Fruit fly (Drosophila melanogaster): ENCODE measurements around the gene CG9592.
A peak's percentile ranks its signal among the peaks of the same experiment; 100 is the strongest.

Gene CG9592

dm6 chr3L:14537435-14537991, 19.9 kb downstream of the CG9592 start, which contains the start of gene Mpcp2 (continued):
- peak; percentile 3 for TF ChIP-seq psq (GFP tag; optimal IDR thresholded peaks at IDR 0.05)
- peak; percentile 34 for TF ChIP-seq h (GFP tag; optimal IDR thresholded peaks at IDR 0.05)
- TF ChIP-seq Dfd (GFP tag; optimal IDR thresholded peaks at IDR 0.05), result no peak
- TF ChIP-seq woc (GFP tag; optimal IDR thresholded peaks at IDR 0.05), result no peak
- TF ChIP-seq Jra (GFP tag; optimal IDR thresholded peaks at IDR 0.05), result no peak
- TF ChIP-seq sv (GFP tag; optimal IDR thresholded peaks at IDR 0.05), result no peak
- no peak for TF ChIP-seq br (GFP tag; optimal IDR thresholded peaks at IDR 0.05)
- TF ChIP-seq dl (GFP tag; optimal IDR thresholded peaks at IDR 0.05; ENCODE audit: insufficient read depth in 1 of 2, partially characterized antibody in 2 of 2), result no peak
- TF ChIP-seq Hr78 (GFP tag; optimal IDR thresholded peaks at IDR 0.05), result no peak

dm6 chr3L:14543971-14544655, 26.5 kb downstream of the CG9592 start:
- TF ChIP-seq woc (GFP tag; optimal IDR thresholded peaks at IDR 0.05) (peak; percentile 27), sv (GFP tag; optimal IDR thresholded peaks at IDR 0.05) (no peak), Vsx2 (GFP tag; optimal IDR thresholded peaks at IDR 0.05; ENCODE audit: partially characterized antibody) (no peak), Myc (optimal IDR thresholded peaks at IDR 0.05) (no peak), HLH106 (tag; optimal IDR thresholded peaks at IDR 0.05) (no peak), Mio (GFP tag; optimal IDR thresholded peaks at IDR 0.05) (peak; percentile 39), GATAd (GFP tag; optimal IDR thresholded peaks at IDR 0.05) (no peak), Hr78 (GFP tag; optimal IDR thresholded peaks at IDR 0.05) (no peak), br (GFP tag; optimal IDR thresholded peaks at IDR 0.05) (peak; percentile 44), h (GFP tag; optimal IDR thresholded peaks at IDR 0.05) (peak; percentile 61), foxo (GFP tag; optimal IDR thresholded peaks at IDR 0.05) (peak in 1 of 2 experiments; percentile 37), dmrt93B (GFP tag; optimal IDR thresholded peaks at IDR 0.05) (no peak), OdsH (GFP tag; optimal IDR thresholded peaks at IDR 0.05) (peak; percentile 43), Jra (GFP tag; optimal IDR thresholded peaks at IDR 0.05) (no peak), Dfd (GFP tag; optimal IDR thresholded peaks at IDR 0.05) (no peak), jim (GFP tag; optimal IDR thresholded peaks at IDR 0.05) (peak; percentile 22), ey (GFP tag; optimal IDR thresholded peaks at IDR 0.05) (no peak), Abd-B (GFP tag; optimal IDR thresholded peaks at IDR 0.05) (no peak), Rel (GFP tag; optimal IDR thresholded peaks at IDR 0.05) (no peak), Rel (tag; optimal IDR thresholded peaks at IDR 0.05) (peak; percentile 84), Hnf4 (GFP tag; optimal IDR thresholded peaks at IDR 0.05) (peak; percentile 35), rgr (GFP tag; optimal IDR thresholded peaks at IDR 0.05) (peak; percentile 47), fru (GFP tag; optimal IDR thresholded peaks at IDR 0.05) (peak; percentile 22), Sp1 (GFP tag; optimal IDR thresholded peaks at IDR 0.05) (peak; percentile 12), Hr83 (GFP tag; optimal IDR thresholded peaks at IDR 0.05; ENCODE audit: poor library complexity, severe bottlenecking) (peak; percentile 74)

- TF ChIP-seq Vsx2 (GFP tag; optimal IDR thresholded peaks at IDR 0.05; ENCODE audit: partially characterized antibody) (no peak), Dif (GFP tag; optimal IDR thresholded peaks at IDR 0.05; ENCODE audit: partially characterized antibody) (no peak), dmrt93B (GFP tag; optimal IDR thresholded peaks at IDR 0.05) (peak; percentile 19), psq (GFP tag; optimal IDR thresholded peaks at IDR 0.05) (peak; percentile 9), foxo (GFP tag; optimal IDR thresholded peaks at IDR 0.05) (peak in 1 of 2 experiments; percentile 32), fru (GFP tag; optimal IDR thresholded peaks at IDR 0.05) (peak; percentile 47), h (GFP tag; optimal IDR thresholded peaks at IDR 0.05) (peak; percentile 15), rgr (GFP tag; optimal IDR thresholded peaks at IDR 0.05) (peak; percentile 29)
Measured at dm6 chr3L:14544987-14545943, 27.6 kb downstream of the CG9592 start.

- no peak for TF ChIP-seq Hr78 (GFP tag; optimal IDR thresholded peaks at IDR 0.05)
- no peak for TF ChIP-seq OdsH (GFP tag; optimal IDR thresholded peaks at IDR 0.05)
- TF ChIP-seq tai (GFP tag; optimal IDR thresholded peaks at IDR 0.05), result no peak
- no peak for TF ChIP-seq Hr83 (GFP tag; optimal IDR thresholded peaks at IDR 0.05; ENCODE audit: poor library complexity, severe bottlenecking)
- TF ChIP-seq woc (GFP tag; optimal IDR thresholded peaks at IDR 0.05), result no peak
- TF ChIP-seq sage (GFP tag; optimal IDR thresholded peaks at IDR 0.05), result no peak
- no peak for TF ChIP-seq Myc (optimal IDR thresholded peaks at IDR 0.05)
- no peak for TF ChIP-seq Dfd (GFP tag; optimal IDR thresholded peaks at IDR 0.05)
- TF ChIP-seq Jra (GFP tag; optimal IDR thresholded peaks at IDR 0.05), result no peak
- no peak for TF ChIP-seq Vsx2 (GFP tag; optimal IDR thresholded peaks at IDR 0.05; ENCODE audit: partially characterized antibody)
Measured at dm6 chr3L:14546918-14547533, 29.4 kb downstream of the CG9592 start.

Data from whole organism, wandering third instar larva.